Worm (Caenorhabditis elegans): Measurements from ENCODE around the gene C35D6.4.
"Not testable (repeated sequence)": the region's sequence is repeated elsewhere in the genome, so short reads cannot be mapped to it uniquely, and the experiment has no call there.

C35D6.4 gene

ce11 chrIV:16350690-16351089 lies at the start of gene C35D6.4:
TSS of gene C35D6.4 (plus strand) at chrIV:16350990.
- TF ChIP-seq lsy-2 (tag; optimal IDR thresholded peaks at IDR 0.05) (no peak), M03D4.4 (tag; optimal IDR thresholded peaks at IDR 0.05) (no peak), mep-1 (tag; optimal IDR thresholded peaks at IDR 0.05) (no peak), drap-1 (GFP tag; optimal IDR thresholded peaks at IDR 0.05) (no peak), hlh-1 (tag; optimal IDR thresholded peaks at IDR 0.05) (no peak), zip-8 (tag; optimal IDR thresholded peaks at IDR 0.05) (no peak)

ce11 chrIV:16306918-16307317 lies 43.9 kb upstream of the C35D6.4 start:
- TF ChIP-seq ceh-39 (tag; optimal IDR thresholded peaks at IDR 0.05) (no peak), nhr-237 (tag; optimal IDR thresholded peaks at IDR 0.05) (no peak), blmp-1 (tag; optimal IDR thresholded peaks at IDR 0.05) (no peak), mep-1 (tag; optimal IDR thresholded peaks at IDR 0.05) (no peak), ceh-83 (GFP tag; optimal IDR thresholded peaks at IDR 0.05) (no peak)

DNA sequence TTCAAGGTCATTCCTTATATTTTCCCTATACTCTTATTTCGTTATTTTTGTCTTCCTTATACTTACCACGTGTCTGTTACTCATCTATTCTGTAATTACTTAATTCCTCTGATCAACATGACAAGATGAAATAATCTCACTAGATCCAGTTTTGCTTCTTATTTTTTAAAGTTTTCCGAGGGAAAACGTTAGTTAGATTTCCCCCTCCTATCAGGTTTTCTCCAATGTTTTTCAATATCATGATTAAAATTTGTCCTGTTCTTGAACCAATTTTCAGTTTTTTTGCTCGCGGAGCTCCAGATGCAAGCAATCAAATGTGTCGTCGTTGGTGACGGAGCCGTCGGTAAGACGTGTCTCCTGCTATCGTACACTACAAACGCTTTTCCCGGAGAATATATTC lies 42.9 kb upstream of the C35D6.4 start, which contains the start of gene rac-2:
Gene rac-2 (plus strand): TSS at position 301 of the 400 bp plus-strand sequence.
- TF ChIP-seq nhr-2 (tag; optimal IDR thresholded peaks at IDR 0.05); lin-32 (GFP tag; optimal IDR thresholded peaks at IDR 0.05); nhr-76 (tag; optimal IDR thresholded peaks at IDR 0.05): not testable (repeated sequence)

DNA sequence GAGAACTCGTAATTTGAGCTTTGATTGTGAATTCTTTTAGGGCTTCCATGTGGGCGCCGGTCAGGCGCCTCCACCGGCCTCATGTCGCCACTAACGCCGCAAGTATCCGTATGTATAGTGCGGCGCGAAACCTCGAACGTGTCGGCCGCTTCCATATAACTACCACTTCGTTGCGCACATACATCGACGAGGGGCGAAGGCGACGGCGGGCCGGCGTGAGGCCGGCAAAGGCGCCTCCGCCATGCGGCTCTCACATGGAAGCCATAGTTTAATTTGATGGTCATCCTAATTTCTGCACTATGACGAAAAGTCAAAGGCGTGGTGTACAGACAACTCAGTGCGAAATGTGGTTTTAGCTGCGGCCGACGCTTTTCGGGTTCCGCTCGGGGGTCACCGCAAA lies 40.7 kb upstream of the C35D6.4 start:
- no peak for TF ChIP-seq unc-120 (tag; optimal IDR thresholded peaks at IDR 0.05; ENCODE audit: poor library complexity, severe bottlenecking)
- no peak for TF ChIP-seq zip-8 (tag; optimal IDR thresholded peaks at IDR 0.05)
- no peak for TF ChIP-seq sptf-1 (tag; optimal IDR thresholded peaks at IDR 0.05)
- no peak for TF ChIP-seq mls-2 (tag; optimal IDR thresholded peaks at IDR 0.05)
- no peak for TF ChIP-seq ces-1 (GFP tag; optimal IDR thresholded peaks at IDR 0.05)
- TF ChIP-seq cnd-1 (tag; optimal IDR thresholded peaks at IDR 0.05) = no peak
- no peak for TF ChIP-seq snpc-4 (tag; optimal IDR thresholded peaks at IDR 0.05)
- no peak for TF ChIP-seq ceh-39 (tag; optimal IDR thresholded peaks at IDR 0.05)
- no peak for TF ChIP-seq blmp-1 (tag; optimal IDR thresholded peaks at IDR 0.05)
- TF ChIP-seq nhr-237 (tag; optimal IDR thresholded peaks at IDR 0.05) = no peak
- no peak for TF ChIP-seq unc-62 (GFP tag; optimal IDR thresholded peaks at IDR 0.05)
- no peak for TF ChIP-seq hlh-1 (tag; optimal IDR thresholded peaks at IDR 0.05)
- no peak for TF ChIP-seq elt-3 (tag; optimal IDR thresholded peaks at IDR 0.05)
- TF ChIP-seq M03D4.4 (tag; optimal IDR thresholded peaks at IDR 0.05) = no peak
- TF ChIP-seq sem-2 (GFP tag; optimal IDR thresholded peaks at IDR 0.05) = no peak
- no peak for TF ChIP-seq unc-39 (tag; optimal IDR thresholded peaks at IDR 0.05)
- no peak for TF ChIP-seq mep-1 (tag; optimal IDR thresholded peaks at IDR 0.05)
- TF ChIP-seq tbx-8 (GFP tag; optimal IDR thresholded peaks at IDR 0.05) = no peak
- TF ChIP-seq ham-2 (GFP tag; optimal IDR thresholded peaks at IDR 0.05) = no peak

DNA sequence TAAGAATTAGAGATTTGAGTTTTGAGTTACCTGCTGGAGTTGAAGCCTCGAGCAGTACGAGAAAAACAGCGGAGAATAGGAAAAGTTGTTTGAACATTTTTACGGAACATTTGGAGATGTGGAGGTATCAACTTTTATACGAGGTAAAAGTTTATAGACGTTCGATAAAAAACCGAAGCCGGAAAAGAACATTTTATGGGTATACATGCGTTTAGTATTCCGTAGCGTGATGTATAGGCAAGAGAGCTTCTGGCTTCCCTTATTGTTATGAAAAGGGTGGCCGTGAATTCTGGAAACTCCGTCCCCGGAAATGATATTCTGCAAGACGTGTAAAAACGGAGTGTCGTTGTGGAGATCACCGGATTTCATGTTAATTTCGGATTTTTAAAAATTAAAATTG lies 30.4 kb upstream of the C35D6.4 start, which contains the start of gene K03D3.5:
Gene K03D3.5 (minus strand): TSS at position 101 of the 400 bp plus-strand sequence.
- TF ChIP-seq nhr-237 (tag; optimal IDR thresholded peaks at IDR 0.05) (no peak), elt-3 (tag; optimal IDR thresholded peaks at IDR 0.05) (no peak), snpc-4 (tag; optimal IDR thresholded peaks at IDR 0.05) (no peak), tbx-8 (GFP tag; optimal IDR thresholded peaks at IDR 0.05) (no peak), unc-39 (tag; optimal IDR thresholded peaks at IDR 0.05) (no peak), unc-62 (GFP tag; optimal IDR thresholded peaks at IDR 0.05) (no peak), mep-1 (tag; optimal IDR thresholded peaks at IDR 0.05) (no peak), blmp-1 (tag; optimal IDR thresholded peaks at IDR 0.05) (no peak), nhr-12 (tag; optimal IDR thresholded peaks at IDR 0.05) (no peak), pha-4 (tag; optimal IDR thresholded peaks at IDR 0.05) (no peak), unc-120 (tag; optimal IDR thresholded peaks at IDR 0.05; ENCODE audit: poor library complexity, severe bottlenecking) (no peak), zip-8 (tag; optimal IDR thresholded peaks at IDR 0.05) (no peak), ceh-83 (GFP tag; optimal IDR thresholded peaks at IDR 0.05) (no peak), hlh-1 (tag; optimal IDR thresholded peaks at IDR 0.05) (no peak), ceh-43 (GFP tag; optimal IDR thresholded peaks at IDR 0.05) (no peak), lin-32 (GFP tag; optimal IDR thresholded peaks at IDR 0.05) (no peak), lsy-2 (tag; optimal IDR thresholded peaks at IDR 0.05) (no peak), elt-1 (tag; optimal IDR thresholded peaks at IDR 0.05; ENCODE audit: borderline replicate concordance, insufficient read depth) (no peak)

- TF ChIP-seq unc-39 (tag; optimal IDR thresholded peaks at IDR 0.05) (no peak), lin-32 (GFP tag; optimal IDR thresholded peaks at IDR 0.05) (no peak), ztf-11 (tag; optimal IDR thresholded peaks at IDR 0.05) (no peak)
Measured at ce11 chrIV:16320866-16321265, 29.9 kb upstream of the C35D6.4 start, which contains the start of gene srz-61. TSS of gene srz-61 (plus strand) at chrIV:16321166.
